Fruit fly (Drosophila melanogaster) whole organism, adult: ENCODE data around the gene Ankrd49.

ENCODE experiments used
- CG11617 ChIP-seq: fragments of 200-800 bp; sonication (Bioruptor generic); optimal IDR thresholded peaks from 2 replicates; lab custom pipeline; 2017; ENCODE audit warnings: mild to moderate bottlenecking, missing biosample characterization, missing genetic modification reagents, missing genetic modification characterization
- CG12768 ChIP-seq: fragments of 200-800 bp; sonication (Bioruptor generic); optimal IDR thresholded peaks from 2 replicates; lab custom pipeline; 2017; ENCODE audit warnings: missing biosample characterization, missing genetic modification characterization, mild to moderate bottlenecking, moderate library complexity, missing genetic modification reagents
- CG14711 ChIP-seq: fragments of 200-800 bp; sonication (Bioruptor generic); optimal IDR thresholded peaks from 2 replicates; lab custom pipeline; 2018; ENCODE audit warnings: missing biosample characterization, mild to moderate bottlenecking, missing genetic modification characterization, moderate library complexity
- CG1620 ChIP-seq: fragments of 200-800 bp; sonication (Bioruptor generic); optimal IDR thresholded peaks from 2 replicates; lab custom pipeline; 2016; ENCODE audit warnings: missing biosample characterization, missing genetic modification characterization
- CG33017 ChIP-seq: fragments of 200-800 bp; sonication (Bioruptor generic); optimal IDR thresholded peaks from 2 replicates; lab custom pipeline; 2018; ENCODE audit warnings: missing biosample characterization, mild to moderate bottlenecking, missing genetic modification characterization, moderate library complexity
- CG5204 ChIP-seq: fragments of 200-800 bp; sonication (Bioruptor generic); optimal IDR thresholded peaks from 2 replicates; lab custom pipeline; 2016; ENCODE audit warnings: missing biosample characterization, missing genetic modification characterization
- CG7045 ChIP-seq: fragments of 200-800 bp; sonication (Bioruptor generic); optimal IDR thresholded peaks from 2 replicates; lab custom pipeline; 2017; ENCODE audit warnings: missing biosample characterization, mild to moderate bottlenecking, missing genetic modification characterization
- CG7101 ChIP-seq: fragments of 200-800 bp; sonication (Bioruptor generic); optimal IDR thresholded peaks from 2 replicates; lab custom pipeline; 2018; ENCODE audit warnings: missing biosample characterization, mild to moderate bottlenecking, missing genetic modification characterization, moderate library complexity
- Clk ChIP-seq: fragments of 200-800 bp; sonication (Bioruptor generic); optimal IDR thresholded peaks from 2 replicates; lab custom pipeline; 2017; ENCODE audit warnings: missing biosample characterization, missing genetic modification characterization
- Crg-1 ChIP-seq: fragments of 200-800 bp; sonication (Bioruptor generic); optimal IDR thresholded peaks from 2 replicates; lab custom pipeline; 2016; ENCODE audit warnings: missing biosample characterization, missing genetic modification characterization
- Hr96 ChIP-seq: fragments of 200-800 bp; sonication (Bioruptor generic); optimal IDR thresholded peaks from 2 replicates; lab custom pipeline; 2016; ENCODE audit warnings: missing biosample characterization, missing genetic modification characterization
- Mnt ChIP-seq: fragments of 200-800 bp; sonication (Bioruptor generic); optimal IDR thresholded peaks from 2 replicates; lab custom pipeline; 2016; ENCODE audit warnings: missing biosample characterization, mild to moderate bottlenecking, missing genetic modification characterization
- bab1 ChIP-seq: fragments of 200-800 bp; sonication (Bioruptor generic); optimal IDR thresholded peaks from 3 replicates; lab custom pipeline; 2019; ENCODE audit warnings: missing biosample characterization, mild to moderate bottlenecking, missing genetic modification characterization, moderate library complexity
- cic ChIP-seq: fragments of 200-800 bp; sonication (Bioruptor generic); optimal IDR thresholded peaks from 2 replicates; lab custom pipeline; 2017; ENCODE audit warnings: missing biosample characterization, mild to moderate bottlenecking, missing genetic modification characterization, moderate library complexity
- cnc ChIP-seq, 2 experiments: fragments of >200 bp; optimal IDR thresholded peaks; 2 replicates each; lab custom pipeline; 2017
- kay ChIP-seq: fragments of 200-800 bp; sonication (Bioruptor generic); peaks from one replicate; lab custom pipeline; 2016; ENCODE audit warnings: missing biosample characterization, missing genetic modification characterization, borderline replicate concordance
- ovo ChIP-seq: fragments of 200-800 bp; sonication (Bioruptor generic); optimal IDR thresholded peaks from 2 replicates; lab custom pipeline; 2016; ENCODE audit warnings: missing biosample characterization, missing genetic modification characterization
- pad ChIP-seq: fragments of 200-800 bp; sonication (Bioruptor generic); optimal IDR thresholded peaks from 3 replicates; lab custom pipeline; 2017; ENCODE audit warnings: missing biosample characterization, missing genetic modification characterization, mild to moderate bottlenecking, moderate library complexity, missing genetic modification reagents
- tj ChIP-seq: fragments of 200-800 bp; sonication (Bioruptor generic); optimal IDR thresholded peaks from 3 replicates; lab custom pipeline; 2017; ENCODE audit warnings: missing biosample characterization, mild to moderate bottlenecking, missing genetic modification characterization, moderate library complexity
- toe ChIP-seq: fragments of 200-800 bp; sonication (Bioruptor generic); optimal IDR thresholded peaks from 2 replicates; lab custom pipeline; 2016; ENCODE audit warnings: missing biosample characterization, missing genetic modification characterization

Ankrd49 gene

DNA sequence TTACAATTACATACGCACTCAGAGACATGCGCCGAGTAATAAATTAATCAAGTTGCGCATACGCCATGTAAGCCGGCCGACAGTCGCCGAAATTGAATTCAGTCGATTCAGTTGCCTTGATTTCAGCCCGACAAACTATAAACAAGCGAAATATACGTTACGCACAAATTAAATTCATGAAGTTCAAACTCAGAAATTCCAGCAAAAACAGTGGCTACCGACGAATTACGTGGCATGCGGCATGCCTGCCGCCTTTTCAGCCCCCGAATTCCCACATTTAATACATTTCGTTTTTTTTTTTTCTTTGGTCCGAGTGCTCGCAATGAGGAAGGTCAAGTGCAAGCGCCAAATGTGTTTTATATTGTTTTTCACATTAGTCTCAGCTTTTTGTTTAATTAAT lies 6.9 kb downstream of the Ankrd49 start:
- TF ChIP-seq Crg-1 (GFP tag; lab: Kevin White, UChicago): no peak
- no peak for TF ChIP-seq cnc (optimal IDR thresholded peaks at IDR 0.05; lab: Kevin White, UChicago)
- TF ChIP-seq CG5204 (GFP tag; lab: Kevin White, UChicago): no peak
- no peak for TF ChIP-seq pad
- no peak for TF ChIP-seq Hr96 (GFP tag; lab: Kevin White, UChicago)

DNA sequence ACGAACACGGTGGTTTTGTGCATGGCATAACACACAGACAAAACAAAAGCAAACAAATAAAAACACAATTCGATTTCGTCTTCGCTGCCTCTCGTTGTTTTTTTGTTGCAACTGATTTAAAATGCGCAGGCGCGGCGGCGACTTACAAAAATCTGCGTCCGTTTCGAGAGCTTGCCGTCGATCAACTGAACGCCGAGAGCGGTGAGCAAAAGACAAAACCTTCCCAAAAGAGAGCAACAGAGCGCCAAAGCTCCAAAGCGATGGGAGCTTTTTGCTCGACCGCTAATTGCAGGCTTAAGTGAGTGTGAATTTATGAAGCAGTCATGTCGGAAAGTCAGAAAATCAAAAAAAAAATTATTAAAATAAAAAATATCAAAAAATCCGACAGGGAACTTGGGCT lies 9.9 kb downstream of the Ankrd49 start, which contains the start of gene mol:
mol (minus strand) TSS at position 190 of the 400 bp plus-strand sequence.
- TF ChIP-seq CG33017 (tag; lab: Kevin White, UChicago): no peak
- no peak for TF ChIP-seq Clk (GFP tag; lab: Kevin White, UChicago)
- TF ChIP-seq CG7045 (GFP tag; lab: Kevin White, UChicago): no peak
- TF ChIP-seq toe (GFP tag; lab: Kevin White, UChicago): no peak
- no peak for TF ChIP-seq kay (GFP tag; lab: Kevin White, UChicago)
- TF ChIP-seq CG12768 (GFP tag; lab: Kevin White, UChicago): no peak
- TF ChIP-seq Mnt (GFP tag; lab: Kevin White, UChicago): no peak
- no peak for TF ChIP-seq Hr96 (GFP tag; lab: Kevin White, UChicago)
- TF ChIP-seq ovo (GFP tag; lab: Kevin White, UChicago): no peak
- TF ChIP-seq CG5204 (GFP tag; lab: Kevin White, UChicago): no peak
- no peak for TF ChIP-seq Crg-1 (GFP tag; lab: Kevin White, UChicago)

DNA sequence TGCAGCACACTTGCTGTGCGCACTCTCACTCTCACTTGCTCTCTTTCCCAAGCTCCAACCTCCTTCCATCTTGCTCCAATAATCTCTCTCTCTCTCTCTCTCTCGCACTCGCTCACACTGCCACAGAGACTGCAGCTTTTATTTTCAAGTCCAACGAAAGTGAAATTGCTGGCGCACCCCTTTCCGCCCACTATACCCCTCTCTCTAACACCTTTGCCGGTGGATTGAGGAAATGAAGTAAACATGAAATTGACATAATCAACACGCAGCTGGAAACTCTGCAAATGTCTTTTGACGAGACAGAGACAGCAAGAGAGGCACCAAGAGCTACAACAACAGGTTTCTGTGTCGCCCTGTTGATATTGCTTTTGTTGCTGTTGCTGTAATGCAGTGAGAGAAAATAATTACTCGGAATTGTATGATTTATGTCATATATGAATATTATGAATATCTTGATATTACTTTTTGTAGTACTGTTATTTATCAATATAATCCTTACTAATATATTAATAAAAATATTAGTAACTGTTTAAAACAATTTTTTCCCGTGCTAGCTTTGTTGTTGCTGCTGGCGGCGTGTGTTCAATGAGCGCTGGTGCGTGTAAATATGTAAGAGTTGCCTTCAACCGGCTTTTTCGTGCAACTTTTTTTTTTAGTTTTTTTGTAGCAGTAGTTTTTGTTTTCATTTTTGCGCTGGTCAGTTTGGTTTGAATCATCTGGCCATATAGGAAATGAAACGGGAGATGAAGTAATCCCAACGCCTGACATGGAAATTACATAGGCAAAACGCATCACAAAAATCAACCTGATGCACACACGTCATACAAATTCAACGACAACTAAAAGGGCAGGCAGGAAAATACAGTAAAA lies 11.4 kb downstream of the Ankrd49 start:
- TF ChIP-seq tj (GFP tag; lab: Kevin White, UChicago): no peak
- peak; percentile 48 for TF ChIP-seq pad
- TF ChIP-seq CG14711 (tag; lab: Kevin White, UChicago): peak; percentile 51
- TF ChIP-seq CG7045 (GFP tag; lab: Kevin White, UChicago): peak; percentile 19
- no peak for TF ChIP-seq toe (GFP tag; lab: Kevin White, UChicago)
- peak; percentile 50 for TF ChIP-seq bab1 (GFP tag; lab: Kevin White, UChicago)
- TF ChIP-seq cnc (optimal IDR thresholded peaks at IDR 0.05; lab: Kevin White, UChicago): no peak
- TF ChIP-seq kay (GFP tag; lab: Kevin White, UChicago): no peak
- TF ChIP-seq CG33017 (tag; lab: Kevin White, UChicago): no peak
- TF ChIP-seq CG7101 (tag; lab: Kevin White, UChicago): peak; percentile 22
- TF ChIP-seq CG11617 (GFP tag; lab: Kevin White, UChicago): no peak
- no peak for TF ChIP-seq CG1620

DNA sequence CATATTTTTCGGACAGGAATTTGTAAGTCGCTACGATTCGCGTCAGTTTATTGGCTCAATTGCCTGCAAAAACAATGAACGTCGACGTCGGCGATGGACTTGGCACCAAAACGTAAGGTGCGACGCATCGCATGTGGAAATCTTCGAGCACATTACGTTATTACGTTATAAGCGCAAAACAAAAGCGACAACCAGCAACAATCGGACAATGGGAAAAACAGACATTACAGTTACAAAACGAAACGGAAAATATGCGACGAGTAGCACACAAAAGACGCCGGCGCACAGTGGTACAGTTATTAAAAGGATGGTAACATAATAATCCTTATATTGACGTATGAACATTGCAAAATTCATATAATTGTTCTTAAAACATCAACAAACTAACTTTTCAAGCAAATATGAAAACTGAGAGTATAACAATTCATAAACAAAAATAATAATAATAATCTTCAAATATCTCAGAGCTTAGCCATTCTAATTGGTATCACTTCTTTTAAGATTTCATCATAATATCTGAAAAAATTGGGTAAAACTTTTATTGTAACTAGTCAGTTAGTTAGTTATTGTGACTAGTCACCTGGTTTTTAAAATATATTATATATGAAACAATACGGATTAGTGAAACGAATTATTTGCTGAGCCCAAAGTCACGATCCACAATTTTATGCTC lies 12.3 kb downstream of the Ankrd49 start:
- no peak for TF ChIP-seq CG7101 (tag; lab: Kevin White, UChicago)
- TF ChIP-seq CG33017 (tag; lab: Kevin White, UChicago): no peak
- TF ChIP-seq kay (GFP tag; lab: Kevin White, UChicago): no peak
- TF ChIP-seq CG7045 (GFP tag; lab: Kevin White, UChicago): no peak
- no peak for TF ChIP-seq CG14711 (tag; lab: Kevin White, UChicago)
- no peak for TF ChIP-seq pad
- TF ChIP-seq toe (GFP tag; lab: Kevin White, UChicago): no peak
- no peak for TF ChIP-seq Crg-1 (GFP tag; lab: Kevin White, UChicago)
- TF ChIP-seq CG1620: no peak
- no peak for TF ChIP-seq Mnt (GFP tag; lab: Kevin White, UChicago)

DNA sequence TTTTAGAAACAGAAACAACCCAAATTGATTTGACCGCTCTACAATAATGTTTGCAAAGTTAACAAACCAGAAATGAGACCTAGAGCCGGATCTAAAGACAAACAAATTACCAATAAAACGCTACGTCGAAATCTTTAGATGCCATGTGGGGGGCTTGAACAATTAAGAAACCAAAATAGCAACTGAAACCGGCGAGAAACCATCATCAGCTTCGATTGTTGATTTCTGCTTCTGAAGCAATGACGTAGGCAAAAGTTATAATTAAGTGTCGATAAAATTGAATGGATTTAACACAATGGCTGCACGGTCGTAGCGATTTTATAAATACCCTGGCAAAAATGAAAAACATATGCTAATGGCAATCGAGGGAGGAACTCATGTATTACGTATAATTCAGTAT lies 14.3 kb downstream of the Ankrd49 start:
- TF ChIP-seq CG5204 (GFP tag; lab: Kevin White, UChicago): no peak
- TF ChIP-seq cnc (optimal IDR thresholded peaks at IDR 0.05; lab: Kevin White, UChicago): no peak
- no peak for TF ChIP-seq CG7045 (GFP tag; lab: Kevin White, UChicago)
- TF ChIP-seq Hr96 (GFP tag; lab: Kevin White, UChicago): no peak
- TF ChIP-seq Crg-1 (GFP tag; lab: Kevin White, UChicago): no peak
- no peak for TF ChIP-seq CG33017 (tag; lab: Kevin White, UChicago)
- no peak for TF ChIP-seq Mnt (GFP tag; lab: Kevin White, UChicago)

dm6 chr2L:14972836-14973235 lies 34.4 kb downstream of the Ankrd49 start:
- TF ChIP-seq kay (GFP tag; lab: Kevin White, UChicago) (no peak), CG33017 (tag; lab: Kevin White, UChicago) (no peak), toe (GFP tag; lab: Kevin White, UChicago) (no peak), Mnt (GFP tag; lab: Kevin White, UChicago) (no peak), cic (GFP tag; lab: Kevin White, UChicago) (no peak), Hr96 (GFP tag; lab: Kevin White, UChicago) (no peak)
